Fruit fly (Drosophila melanogaster): ENCODE measurements around the gene CG6652.

Gene CG6652

DNA sequence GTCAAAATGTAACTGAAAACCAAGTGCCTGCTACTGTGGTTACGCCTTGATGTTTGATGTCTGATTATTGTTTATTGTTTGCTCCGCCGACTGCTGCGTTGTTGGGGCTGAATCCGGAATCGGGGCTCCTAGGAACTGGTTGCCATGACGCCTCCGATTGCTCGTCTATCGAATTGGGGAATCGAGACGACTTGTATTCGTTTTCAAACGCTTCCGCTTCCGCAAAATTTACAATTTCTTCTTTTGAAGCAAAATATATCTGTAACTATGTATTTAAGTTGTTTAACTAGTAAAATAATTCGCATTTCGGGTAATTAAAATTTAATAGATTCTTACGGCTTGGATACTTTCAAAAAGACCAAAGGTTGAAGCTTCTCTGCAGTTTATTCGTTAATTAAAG lies at the start of gene CG6652:
Gene CG6652, minus strand, starts transcription at position 101 of the 400 bp plus-strand sequence.
- TF ChIP-seq rn (GFP tag; IDR thresholded peaks at IDR 0.05), result no peak

- TF ChIP-seq CG8301 (tag; optimal IDR thresholded peaks at IDR 0.05) (no peak), fd96Ca (GFP tag; IDR thresholded peaks at IDR 0.05) (no peak), CG10348 (GFP tag; IDR thresholded peaks at IDR 0.05) (no peak), CG8159 (tag; optimal IDR thresholded peaks at IDR 0.05) (no peak), CG15710 (tag; optimal IDR thresholded peaks at IDR 0.05) (no peak), Ets98B (GFP tag; IDR thresholded peaks at IDR 0.05) (no peak), CG12605 (GFP tag; IDR thresholded peaks at IDR 0.05) (no peak), EcR (GFP tag; optimal IDR thresholded peaks at IDR 0.05) (no peak), CG34367 (tag; optimal IDR thresholded peaks at IDR 0.05) (no peak)
These were observed 32.8 kb upstream of the CG6652 start, which contains the start of gene CG7724 for dm6 chr3L:17055467-17055877. Gene CG7724, plus strand, starts transcription at chr3L:17055613.

- TF ChIP-seq D1 (tag; optimal IDR thresholded peaks at IDR 0.05), result no peak
- no peak for TF ChIP-seq CG8301 (tag; optimal IDR thresholded peaks at IDR 0.05)
- no peak for TF ChIP-seq fd96Ca (GFP tag; IDR thresholded peaks at IDR 0.05)
- TF ChIP-seq CG32121 (GFP tag; IDR thresholded peaks at IDR 0.05), result peak; percentile 65; the same call in 1 of the 2 replicates
- no peak for TF ChIP-seq EcR (GFP tag; optimal IDR thresholded peaks at IDR 0.05)
These were observed 31.3 kb upstream of the CG6652 start for dm6 chr3L:17053932-17054331.

DNA sequence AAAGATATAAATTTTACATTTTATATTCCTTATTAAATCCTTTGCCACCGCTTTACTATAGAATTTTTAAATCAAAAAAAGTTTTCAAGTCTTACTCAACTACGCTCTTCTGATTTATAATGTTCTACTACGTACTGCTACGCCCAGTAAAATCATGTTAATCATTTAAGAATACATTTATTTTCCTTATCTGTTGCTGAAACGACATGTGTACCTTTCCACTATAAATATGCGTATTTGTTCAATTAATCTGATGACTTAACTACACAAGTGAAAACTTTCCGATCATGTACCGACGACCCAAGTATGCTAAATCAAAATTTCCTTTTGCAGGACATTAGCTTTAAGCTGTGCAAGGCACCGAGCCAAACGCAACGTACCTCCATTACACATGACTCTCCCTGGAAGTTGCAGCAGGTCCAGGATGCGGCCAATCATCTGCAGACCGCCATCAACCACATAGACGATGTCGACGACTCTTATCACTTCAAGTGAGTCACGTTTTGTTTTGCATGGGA lies 29.8 kb upstream of the CG6652 start:
- TF ChIP-seq Pif1B (GFP tag; optimal IDR thresholded peaks at IDR 0.05) (no peak), Pif1A (GFP tag; optimal IDR thresholded peaks at IDR 0.05) (no peak), CG4496 (GFP tag; IDR thresholded peaks at IDR 0.05) (no peak), rn (GFP tag; IDR thresholded peaks at IDR 0.05) (no peak), gl (tag; optimal IDR thresholded peaks at IDR 0.05) (peak; percentile 22), CG13204 (GFP tag; optimal IDR thresholded peaks at IDR 0.05) (no peak), CG8301 (tag; optimal IDR thresholded peaks at IDR 0.05) (no peak), CG8159 (tag; optimal IDR thresholded peaks at IDR 0.05) (peak; percentile 1), EcR (GFP tag; optimal IDR thresholded peaks at IDR 0.05) (peak; percentile 37), CG12605 (GFP tag; IDR thresholded peaks at IDR 0.05) (no peak)

dm6 chr3L:17051472-17051871 lies 28.8 kb upstream of the CG6652 start:
- TF ChIP-seq CG34367 (tag; optimal IDR thresholded peaks at IDR 0.05), result no peak
- TF ChIP-seq Pif1B (GFP tag; optimal IDR thresholded peaks at IDR 0.05), result no peak
- no peak for TF ChIP-seq Pif1A (GFP tag; optimal IDR thresholded peaks at IDR 0.05)
- TF ChIP-seq CG13204 (GFP tag; optimal IDR thresholded peaks at IDR 0.05), result no peak
- TF ChIP-seq EcR (GFP tag; optimal IDR thresholded peaks at IDR 0.05), result no peak
- no peak for TF ChIP-seq CG9948 (tag; optimal IDR thresholded peaks at IDR 0.05)
- no peak for TF ChIP-seq CG8159 (tag; optimal IDR thresholded peaks at IDR 0.05)
- no peak for TF ChIP-seq CG17806 (tag; optimal IDR thresholded peaks at IDR 0.05)
- TF ChIP-seq CG15710 (tag; optimal IDR thresholded peaks at IDR 0.05), result no peak
- no peak for TF ChIP-seq CG32121 (GFP tag; IDR thresholded peaks at IDR 0.05)
- no peak for TF ChIP-seq CG4496 (GFP tag; IDR thresholded peaks at IDR 0.05)
- TF ChIP-seq fd96Ca (GFP tag; IDR thresholded peaks at IDR 0.05), result no peak
- TF ChIP-seq CG12605 (GFP tag; IDR thresholded peaks at IDR 0.05), result no peak
- no peak for TF ChIP-seq CG14655 (GFP tag; optimal IDR thresholded peaks at IDR 0.05)
- no peak for TF ChIP-seq gl (tag; optimal IDR thresholded peaks at IDR 0.05)
- no peak for TF ChIP-seq Snoo (tag; optimal IDR thresholded peaks at IDR 0.05)

dm6 chr3L:17050661-17051452 lies 28.2 kb upstream of the CG6652 start:
- TF ChIP-seq Pif1B (GFP tag; optimal IDR thresholded peaks at IDR 0.05) (no peak), Ets98B (GFP tag; IDR thresholded peaks at IDR 0.05) (0 out of 2 replicates have a peak, but pooled peaks have one; percentile 6)

DNA sequence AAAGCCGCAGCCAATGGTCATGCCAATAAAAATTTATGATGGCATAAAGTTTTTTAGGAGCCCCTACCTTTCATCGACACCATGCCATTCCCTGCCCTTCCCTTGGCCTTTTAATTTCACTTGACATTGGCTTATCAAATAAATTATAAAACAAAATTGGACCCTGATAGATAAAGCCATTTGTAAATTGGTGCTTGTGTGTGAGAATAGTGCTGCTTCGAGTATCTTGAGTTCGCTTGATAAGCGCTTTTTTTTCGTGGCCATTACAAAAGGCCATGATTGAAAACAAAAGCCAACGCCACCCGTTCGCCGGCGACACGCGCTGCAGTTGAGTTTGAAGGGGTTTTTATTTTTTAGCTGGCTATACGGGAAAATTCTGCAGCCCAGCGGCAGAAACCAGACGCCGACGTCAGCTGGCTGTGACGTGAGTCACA lies 27.3 kb upstream of the CG6652 start:
- TF ChIP-seq CG13204 (GFP tag; optimal IDR thresholded peaks at IDR 0.05) (no peak), CG32121 (GFP tag; IDR thresholded peaks at IDR 0.05) (no peak), CG14655 (GFP tag; optimal IDR thresholded peaks at IDR 0.05) (no peak), Pif1A (GFP tag; optimal IDR thresholded peaks at IDR 0.05) (no peak), CG34367 (tag; optimal IDR thresholded peaks at IDR 0.05) (no peak), CG9948 (tag; optimal IDR thresholded peaks at IDR 0.05) (no peak), rn (GFP tag; IDR thresholded peaks at IDR 0.05) (no peak), CG10348 (GFP tag; IDR thresholded peaks at IDR 0.05) (no peak), gl (tag; optimal IDR thresholded peaks at IDR 0.05) (no peak), CG8301 (tag; optimal IDR thresholded peaks at IDR 0.05) (no peak), CG15710 (tag; optimal IDR thresholded peaks at IDR 0.05) (no peak), Pif1B (GFP tag; optimal IDR thresholded peaks at IDR 0.05) (no peak), Snoo (tag; optimal IDR thresholded peaks at IDR 0.05) (no peak), CG8159 (tag; optimal IDR thresholded peaks at IDR 0.05) (no peak), fd96Ca (GFP tag; IDR thresholded peaks at IDR 0.05) (no peak), CG12605 (GFP tag; IDR thresholded peaks at IDR 0.05) (no peak), Ets98B (GFP tag; IDR thresholded peaks at IDR 0.05) (no peak), CG4496 (GFP tag; IDR thresholded peaks at IDR 0.05) (no peak), D1 (tag; optimal IDR thresholded peaks at IDR 0.05) (no peak), EcR (GFP tag; optimal IDR thresholded peaks at IDR 0.05) (no peak)
